Worm (Caenorhabditis elegans) whole organism, late embryonic: Measurements from ENCODE around the gene T14G8.4.

Source experiments
- C38D4.7 ChIP-seq: fragments of 200-800 bp; sonication (Bioruptor generic); optimal IDR thresholded peaks from 2 replicates; lab custom pipeline; 2018; ENCODE audit warnings: mild to moderate bottlenecking, missing genetic modification characterization, moderate library complexity, missing compliant biosample characterization
- K09A11.1 ChIP-seq: sonication (generic microtip); optimal IDR thresholded peaks from 2 replicates; lab custom pipeline; 2017; ENCODE audit warnings: antibody characterized with exemption, mild to moderate bottlenecking, missing genetic modification characterization, missing compliant biosample characterization; ENCODE audit not compliant: insufficient read depth
- T23F11.4 ChIP-seq: fragments of 200-800 bp; sonication (Bioruptor generic); optimal IDR thresholded peaks from 2 replicates; lab custom pipeline; 2018; ENCODE audit warnings: mild to moderate bottlenecking, missing genetic modification characterization, missing compliant biosample characterization
- Y22D7AL.16 ChIP-seq: sonication (generic microtip); optimal IDR thresholded peaks from 2 replicates; lab custom pipeline; 2016; ENCODE audit warnings: missing genetic modification characterization, missing compliant biosample characterization
- ceh-14 ChIP-seq: sonication (generic microtip); optimal IDR thresholded peaks from 2 replicates; lab custom pipeline; 2016; ENCODE audit warnings: missing genotype, missing genetic modification characterization, missing compliant biosample characterization
- ceh-19 ChIP-seq: fragments of 200-800 bp; sonication (Bioruptor generic); optimal IDR thresholded peaks from 2 replicates; lab custom pipeline; 2018; ENCODE audit warnings: mild to moderate bottlenecking, missing genetic modification characterization, missing compliant biosample characterization
- ceh-2 ChIP-seq: sonication (generic microtip); optimal IDR thresholded peaks from 2 replicates; lab custom pipeline; 2016; ENCODE audit warnings: missing genotype, missing genetic modification characterization, missing compliant biosample characterization
- ceh-30 ChIP-seq: fragments of 150-350 bp; optimal IDR thresholded peaks from 2 replicates; lab custom pipeline; 2014; ENCODE audit warnings: missing biosample characterization, missing genetic modification characterization
- ceh-31 ChIP-seq: sonication (generic microtip); optimal IDR thresholded peaks from 2 replicates; lab custom pipeline; 2016; ENCODE audit warnings: missing genetic modification characterization, missing compliant biosample characterization
- ceh-34 ChIP-seq: sonication (generic microtip); optimal IDR thresholded peaks from 2 replicates; lab custom pipeline; 2016; ENCODE audit warnings: mild to moderate bottlenecking, missing genetic modification characterization, missing compliant biosample characterization
- dve-1 ChIP-seq: sonication (generic microtip); optimal IDR thresholded peaks from 2 replicates; lab custom pipeline; 2017; ENCODE audit warnings: antibody characterized with exemption, mild to moderate bottlenecking, missing genetic modification characterization, missing compliant biosample characterization
- ets-4 ChIP-seq: sonication (generic microtip); optimal IDR thresholded peaks from 2 replicates; lab custom pipeline; 2016; ENCODE audit warnings: missing genetic modification characterization, missing compliant biosample characterization
- eyg-1 ChIP-seq: sonication (generic microtip); optimal IDR thresholded peaks from 2 replicates; lab custom pipeline; 2016; ENCODE audit warnings: missing genotype, missing genetic modification characterization, missing compliant biosample characterization
- fkh-10 ChIP-seq: fragments of 150-350 bp; optimal IDR thresholded peaks from 2 replicates; lab custom pipeline; 2014; ENCODE audit warnings: missing biosample characterization, missing genetic modification reagents, missing genetic modification characterization
- fkh-6 ChIP-seq: sonication (generic microtip); optimal IDR thresholded peaks from 2 replicates; lab custom pipeline; 2016; ENCODE audit warnings: missing genetic modification characterization, missing compliant biosample characterization
- gmeb-2 ChIP-seq: sonication (generic microtip); optimal IDR thresholded peaks from 2 replicates; lab custom pipeline; 2016; ENCODE audit warnings: missing genetic modification characterization, inconsistent platforms, missing compliant biosample characterization
- hlh-30 ChIP-seq: sonication (generic microtip); optimal IDR thresholded peaks from 2 replicates; lab custom pipeline; 2017; ENCODE audit warnings: antibody characterized with exemption, missing genetic modification characterization, missing compliant biosample characterization; ENCODE audit not compliant: insufficient read depth
- hlh-6 ChIP-seq: sonication (generic microtip); optimal IDR thresholded peaks from 2 replicates; lab custom pipeline; 2016; ENCODE audit warnings: missing genotype, missing genetic modification characterization, missing compliant biosample characterization
- hlh-8 ChIP-seq: sonication (generic microtip); optimal IDR thresholded peaks from 2 replicates; lab custom pipeline; 2016; ENCODE audit warnings: missing genotype, missing genetic modification characterization, missing compliant biosample characterization
- lin-11 ChIP-seq: fragments of 200-800 bp; sonication (Bioruptor generic); optimal IDR thresholded peaks from 2 replicates; lab custom pipeline; 2018; ENCODE audit warnings: mild to moderate bottlenecking, missing genetic modification characterization, missing compliant biosample characterization
- madf-2 ChIP-seq: sonication (generic microtip); optimal IDR thresholded peaks from 2 replicates; lab custom pipeline; 2017; ENCODE audit warnings: missing genetic modification characterization, missing compliant biosample characterization
- nhr-232 ChIP-seq: sonication (generic microtip); optimal IDR thresholded peaks from 2 replicates; lab custom pipeline; 2016; ENCODE audit warnings: missing genetic modification characterization, missing compliant biosample characterization
- npax-4 ChIP-seq: sonication (generic microtip); optimal IDR thresholded peaks from 2 replicates; lab custom pipeline; 2016; ENCODE audit warnings: missing genetic modification characterization, missing compliant biosample characterization
- pat-9 ChIP-seq: fragments of 200-800 bp; sonication (Bioruptor generic); optimal IDR thresholded peaks from 2 replicates; lab custom pipeline; 2018; ENCODE audit warnings: mild to moderate bottlenecking, missing genetic modification characterization, moderate library complexity, missing compliant biosample characterization
- pax-1 ChIP-seq: fragments of 150-350 bp; optimal IDR thresholded peaks from 2 replicates; lab custom pipeline; 2014; ENCODE audit warnings: missing biosample characterization, missing genetic modification characterization
- pha-2 ChIP-seq: sonication (generic microtip); optimal IDR thresholded peaks from 2 replicates; lab custom pipeline; 2017; ENCODE audit warnings: mild to moderate bottlenecking, missing genetic modification characterization, missing compliant biosample characterization
- pha-4 ChIP-seq: fragments of 150-350 bp; optimal IDR thresholded peaks from 2 replicates; lab custom pipeline; 2018; ENCODE audit warnings: missing biosample characterization, missing genetic modification reagents, missing genetic modification characterization
- pqm-1 ChIP-seq: sonication (generic microtip); optimal IDR thresholded peaks from 2 replicates; lab custom pipeline; 2016; ENCODE audit warnings: missing genetic modification characterization, missing compliant biosample characterization
- rnt-1 ChIP-seq: sonication (generic microtip); optimal IDR thresholded peaks from 2 replicates; lab custom pipeline; 2016; ENCODE audit warnings: missing genetic modification characterization, missing compliant biosample characterization
- sdc-2 ChIP-seq: sonication (generic microtip); optimal IDR thresholded peaks from 2 replicates; lab custom pipeline; 2016; ENCODE audit warnings: missing genotype, missing genetic modification characterization, missing compliant biosample characterization
- sox-2 ChIP-seq: fragments of 200-800 bp; sonication (Bioruptor generic); IDR thresholded peaks from 2 replicates; pipeline ENCODE4 v1.3.6; 2022; ENCODE audit warnings: missing genetic modification reagents, missing genetic modification characterization, missing compliant biosample characterization
- sox-4 ChIP-seq: sonication (generic microtip); optimal IDR thresholded peaks from 2 replicates; lab custom pipeline; 2017; ENCODE audit warnings: mild to moderate bottlenecking, missing genetic modification characterization, inconsistent platforms, missing compliant biosample characterization
- syd-9 ChIP-seq: sonication (generic microtip); optimal IDR thresholded peaks from 2 replicates; lab custom pipeline; 2016; ENCODE audit warnings: mild to moderate bottlenecking, missing genetic modification characterization, moderate library complexity, missing compliant biosample characterization
- tbx-2 ChIP-seq: sonication (generic microtip); optimal IDR thresholded peaks from 2 replicates; lab custom pipeline; 2016; ENCODE audit warnings: missing genetic modification characterization, missing compliant biosample characterization
- tbx-7 ChIP-seq: sonication (generic microtip); optimal IDR thresholded peaks from 2 replicates; lab custom pipeline; 2016; ENCODE audit warnings: missing genotype, missing genetic modification characterization, missing compliant biosample characterization
- unc-42 ChIP-seq: sonication (generic microtip); optimal IDR thresholded peaks from 2 replicates; lab custom pipeline; 2016; ENCODE audit warnings: missing genotype, missing genetic modification characterization, missing compliant biosample characterization
- unc-86 ChIP-seq: sonication (generic microtip); optimal IDR thresholded peaks from 2 replicates; lab custom pipeline; 2016; ENCODE audit warnings: missing genetic modification characterization, missing compliant biosample characterization
- ztf-16 ChIP-seq: sonication (generic microtip); optimal IDR thresholded peaks from 2 replicates; lab custom pipeline; 2017; ENCODE audit warnings: missing genetic modification characterization, missing compliant biosample characterization

T14G8.4 gene

ce11 chrX:12908715-12909114 lies 45.0 kb upstream of the T14G8.4 start:
- TF ChIP-seq lin-11 (tag; lab: Kevin White, UChicago) (no peak), npax-4 (tag; lab: Kevin White, UChicago) (no peak)

DNA sequence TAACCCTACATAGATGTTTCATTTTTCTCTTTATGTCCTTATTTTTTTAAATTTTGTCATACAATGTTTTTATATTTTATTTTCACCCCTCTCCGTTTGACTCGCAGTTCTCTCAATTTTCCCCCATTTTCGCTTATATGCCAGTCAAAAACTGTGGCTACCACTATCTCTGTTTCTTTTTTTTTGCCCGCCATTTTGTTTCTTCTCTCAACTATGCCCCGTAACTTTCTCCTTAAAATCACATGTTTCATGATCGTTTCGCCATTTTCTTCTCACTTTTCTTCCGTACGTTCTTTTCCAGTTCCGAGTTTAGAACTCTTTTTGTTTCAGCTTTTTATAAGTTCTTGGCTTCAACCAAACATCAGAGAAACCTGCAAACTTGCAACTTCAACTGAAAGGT lies 43.8 kb upstream of the T14G8.4 start, which contains the start of gene pqn-18:
Gene pqn-18, plus strand, starts transcription at position 331 of the 400 bp plus-strand sequence.
- no peak for TF ChIP-seq ceh-34
- TF ChIP-seq fkh-10 (GFP tag; lab: Kevin White, UChicago), result no peak
- no peak for TF ChIP-seq ceh-14 (tag; lab: Kevin White, UChicago)
- TF ChIP-seq madf-2 (tag; lab: Kevin White, UChicago), result no peak
- no peak for TF ChIP-seq ceh-19
- TF ChIP-seq tbx-2 (tag; lab: Kevin White, UChicago), result no peak
- no peak for TF ChIP-seq syd-9 (tag; lab: Kevin White, UChicago)
- no peak for TF ChIP-seq sdc-2 (tag; lab: Kevin White, UChicago)
- TF ChIP-seq hlh-6 (tag; lab: Kevin White, UChicago), result no peak
- TF ChIP-seq, all 69 proteins: peak for 0

DNA sequence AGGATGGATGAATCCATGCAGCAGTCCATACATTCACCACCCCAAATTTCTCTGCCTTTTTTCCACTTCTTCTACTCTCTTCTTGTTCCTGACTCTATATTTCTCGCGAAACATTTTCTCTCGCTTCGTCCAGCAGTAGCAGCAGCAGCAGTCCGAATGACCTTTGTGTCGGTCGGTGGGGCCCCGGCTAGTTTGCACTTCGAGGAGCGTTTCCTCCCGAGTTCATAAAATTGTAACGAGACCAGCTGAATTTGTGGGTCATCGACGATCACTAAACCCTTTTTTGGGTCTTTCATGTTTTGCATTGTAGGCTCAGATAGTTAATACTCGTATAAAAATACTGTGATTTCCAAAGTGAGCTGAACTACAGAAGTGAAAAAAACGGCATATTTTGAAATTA lies 40.1 kb upstream of the T14G8.4 start:
- TF ChIP-seq hlh-8 (tag; lab: Kevin White, UChicago) (no peak), tbx-2 (tag; lab: Kevin White, UChicago) (peak; percentile 23), fkh-10 (GFP tag; lab: Kevin White, UChicago) (no peak), pha-4 (no peak), ceh-31 (tag; lab: Kevin White, UChicago) (peak; percentile 13), pha-2 (tag; lab: Kevin White, UChicago) (no peak), sdc-2 (tag; lab: Kevin White, UChicago) (peak; percentile 12)

ce11 chrX:12902057-12902652 lies 38.5 kb upstream of the T14G8.4 start:
- TF ChIP-seq ceh-31 (tag; lab: Kevin White, UChicago), result peak; percentile 32
- no peak for TF ChIP-seq fkh-10 (GFP tag; lab: Kevin White, UChicago)
- peak; percentile 54 for TF ChIP-seq sdc-2 (tag; lab: Kevin White, UChicago)
- peak; percentile 92 for TF ChIP-seq unc-42 (tag; lab: Kevin White, UChicago)
- no peak for TF ChIP-seq hlh-6 (tag; lab: Kevin White, UChicago)
- TF ChIP-seq fkh-6 (tag; lab: Kevin White, UChicago), result peak; percentile 16
- TF ChIP-seq C38D4.7 (GFP tag; lab: Kevin White, UChicago), result peak; percentile 22

DNA sequence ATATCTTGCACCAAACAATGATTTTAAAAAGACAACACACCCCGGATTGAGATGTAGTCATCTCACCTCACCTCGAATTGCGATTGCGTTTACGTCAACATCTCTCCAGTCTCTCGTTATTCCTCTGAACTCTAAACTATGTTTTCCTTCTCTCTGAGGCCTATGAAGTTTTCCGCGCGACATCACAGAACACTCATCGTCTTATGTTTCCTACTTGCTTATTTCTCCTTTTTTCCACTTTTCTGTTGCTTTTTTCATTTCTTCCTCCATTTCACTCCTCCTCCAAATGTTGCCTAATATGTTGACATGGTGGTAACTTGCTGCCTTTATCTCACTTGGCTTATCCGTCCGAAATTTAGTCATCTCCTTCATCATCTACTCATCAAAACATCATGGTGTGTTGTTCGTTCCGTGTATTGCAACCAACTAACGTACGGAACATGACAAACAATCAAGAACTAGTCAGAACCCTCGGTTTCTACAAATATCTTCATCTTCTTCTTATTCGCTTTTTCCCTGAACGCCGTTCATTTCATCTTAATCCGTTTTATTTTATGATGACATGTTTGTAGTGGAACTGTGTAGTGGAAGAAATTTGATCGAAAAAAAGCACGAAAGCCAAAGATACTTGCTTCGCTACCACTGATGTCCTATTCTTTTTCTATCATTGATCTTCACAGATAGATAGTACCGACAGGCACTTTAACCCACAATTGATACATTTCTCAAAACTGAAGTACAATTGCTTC lies 35.6 kb upstream of the T14G8.4 start:
- TF ChIP-seq ceh-30 (no peak), tbx-7 (tag; lab: Kevin White, UChicago) (no peak), pat-9 (tag; lab: Kevin White, UChicago) (no peak), K09A11.1 (no peak), lin-11 (tag; lab: Kevin White, UChicago) (no peak), unc-86 (tag; lab: Kevin White, UChicago) (no peak), pax-1 (tag; lab: Kevin White, UChicago) (no peak), sox-4 (tag; lab: Kevin White, UChicago) (no peak), ceh-2 (tag; lab: Kevin White, UChicago) (no peak)

ce11 chrX:12889837-12890449 lies 26.2 kb upstream of the T14G8.4 start:
- TF ChIP-seq pha-2 (tag; lab: Kevin White, UChicago) (peak; percentile 78), eyg-1 (tag; lab: Kevin White, UChicago) (peak; percentile 79), sox-4 (tag; lab: Kevin White, UChicago) (peak; percentile 74), dve-1 (tag; lab: Kevin White, UChicago) (peak; percentile 32), rnt-1 (tag; lab: Kevin White, UChicago) (peak; percentile 52), ztf-16 (tag; lab: Kevin White, UChicago) (peak; percentile 72), pat-9 (tag; lab: Kevin White, UChicago) (peak; percentile 73), gmeb-2 (peak; percentile 76), ets-4 (tag; lab: Kevin White, UChicago) (peak; percentile 67), hlh-30 (tag; lab: Kevin White, UChicago) (no peak), C38D4.7 (GFP tag; lab: Kevin White, UChicago) (peak; percentile 78), Y22D7AL.16 (tag; lab: Kevin White, UChicago) (peak; percentile 65), pqm-1 (tag; lab: Kevin White, UChicago) (no peak), sox-2 (GFP tag; lab: Robert Waterston, UW) (peak; percentile 85), ceh-19 (peak; percentile 88), nhr-232 (tag; lab: Kevin White, UChicago) (peak; percentile 69), syd-9 (tag; lab: Kevin White, UChicago) (peak; percentile 84), pha-4 (no peak), T23F11.4 (peak; percentile 52)
